Fruit fly (Drosophila melanogaster) whole organism, wandering third instar larva: ENCODE results near the gene Acph-1.

Experiments
- CG9705 ChIP-seq: fragments of 200-800 bp; sonication (Bioruptor generic); optimal IDR thresholded peaks from 2 replicates; lab custom pipeline; 2018; ENCODE audit warnings: missing biosample characterization, mild to moderate bottlenecking, missing genetic modification characterization
- Dfd ChIP-seq: fragments of >200 bp; optimal IDR thresholded peaks from 2 replicates; lab custom pipeline; 2017; ENCODE audit warnings: missing biosample characterization, missing genetic modification characterization
- Dif ChIP-seq: fragments of 200-275, 200-300 bp; sonication (Bioruptor generic); optimal IDR thresholded peaks from 2 replicates; lab custom pipeline; 2018; ENCODE audit warnings: missing biosample characterization, missing genetic modification characterization; ENCODE audit not compliant: partially characterized antibody
- GATAd ChIP-seq: sonication (Bioruptor generic); optimal IDR thresholded peaks from 2 replicates; lab custom pipeline; 2016; ENCODE audit warnings: missing biosample characterization, missing genetic modification characterization
- Hr78 ChIP-seq: fragments of >200 bp; optimal IDR thresholded peaks from 2 replicates; lab custom pipeline; 2017; ENCODE audit warnings: missing biosample characterization, missing genetic modification characterization
- Rel ChIP-seq, 2 experiments: fragments of 200-800 bp; sonication (Bioruptor generic) in 1 of 2; optimal IDR thresholded peaks; 2 replicates in 1 of 2; 3 replicates in 1 of 2; lab custom pipeline; 2016 to 2019; ENCODE audit warnings: mild to moderate bottlenecking in 2 of 2, missing biosample characterization in 2 of 2, missing genetic modification characterization in 2 of 2, moderate library complexity in 1 of 2
- dl ChIP-seq, 2 experiments: fragments of 175-275, 200-275 bp in 1 of 2; fragments of 200-275 bp in 1 of 2; sonication (Bioruptor generic); optimal IDR thresholded peaks; lab custom pipeline; 2018; ENCODE audit warnings: mild to moderate bottlenecking in 2 of 2, missing biosample characterization in 2 of 2, missing genetic modification characterization in 2 of 2, moderate library complexity in 2 of 2; ENCODE audit not compliant: partially characterized antibody in 2 of 2, insufficient read depth in 1 of 2
- dsf ChIP-seq: sonication (Bioruptor generic); optimal IDR thresholded peaks from 2 replicates; lab custom pipeline; 2016; ENCODE audit warnings: missing biosample characterization, missing genetic modification characterization, borderline replicate concordance
- fru ChIP-seq: fragments of 200-800 bp; sonication (Bioruptor generic); optimal IDR thresholded peaks from 3 replicates; lab custom pipeline; 2016; ENCODE audit warnings: missing biosample characterization, mild to moderate bottlenecking, missing genetic modification characterization
- h ChIP-seq: fragments of 200-800 bp; sonication (Bioruptor generic); optimal IDR thresholded peaks from 3 replicates; lab custom pipeline; 2016; ENCODE audit warnings: missing biosample characterization, mild to moderate bottlenecking, missing genetic modification characterization
- lola ChIP-seq: fragments of >200 bp; optimal IDR thresholded peaks from 2 replicates; lab custom pipeline; 2017; ENCODE audit warnings: missing biosample characterization, missing genetic modification characterization
- pan ChIP-seq: fragments of >200 bp; optimal IDR thresholded peaks from 2 replicates; lab custom pipeline; 2017
- psq ChIP-seq: fragments of 200-800 bp; sonication (Bioruptor generic); optimal IDR thresholded peaks from 3 replicates; lab custom pipeline; 2017; ENCODE audit warnings: missing biosample characterization, mild to moderate bottlenecking, missing genetic modification characterization, moderate library complexity
- usp ChIP-seq: fragments of >200 bp; optimal IDR thresholded peaks from 2 replicates; lab custom pipeline; 2017; ENCODE audit warnings: missing biosample characterization, missing genetic modification characterization

DNA sequence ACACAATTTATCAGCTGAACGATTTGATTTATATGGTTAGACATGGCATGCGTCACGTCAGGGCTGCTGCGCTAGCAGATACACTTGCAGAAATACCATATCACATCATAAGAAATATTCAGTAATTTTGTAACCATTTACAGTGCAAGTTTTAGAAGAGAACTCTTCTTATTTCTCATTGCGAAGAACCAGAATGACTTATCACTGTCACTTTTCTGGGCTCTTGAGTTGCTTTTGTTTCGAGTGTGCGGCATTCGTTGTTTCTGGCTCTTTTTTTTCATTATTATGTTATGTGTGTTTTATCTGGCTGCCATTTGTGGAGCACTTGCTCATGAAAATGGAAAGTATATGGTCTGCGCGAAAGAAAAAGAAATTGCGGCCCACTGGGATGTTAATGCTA is 11.2 kb downstream of the Acph-1 start:
- TF ChIP-seq psq (GFP tag; lab: Kevin White, UChicago), result no peak
- TF ChIP-seq Dfd, result no peak
- TF ChIP-seq dl (GFP tag; optimal IDR thresholded peaks at IDR 0.05; lab: Kevin White, UChicago; ENCODE audit: insufficient read depth in 1 of 2, partially characterized antibody in 2 of 2), result no peak
- TF ChIP-seq pan (lab: Kevin White, UChicago), result no peak
- no peak for TF ChIP-seq fru (GFP tag; lab: Kevin White, UChicago)
- no peak for TF ChIP-seq lola (GFP tag; lab: Kevin White, UChicago)
- TF ChIP-seq Hr78 (GFP tag; lab: Kevin White, UChicago), result no peak
- TF ChIP-seq GATAd (GFP tag; lab: Kevin White, UChicago), result no peak
- no peak for TF ChIP-seq Rel (GFP tag; optimal IDR thresholded peaks at IDR 0.05; lab: Kevin White, UChicago)
- no peak for TF ChIP-seq Rel (tag; optimal IDR thresholded peaks at IDR 0.05; lab: Kevin White, UChicago)
- TF ChIP-seq h, result peak; percentile 18
- TF ChIP-seq dsf (GFP tag; lab: Kevin White, UChicago), result no peak
- no peak for TF ChIP-seq Dif
- TF ChIP-seq usp (GFP tag; lab: Kevin White, UChicago), result no peak
- TF ChIP-seq CG9705 (GFP tag; lab: Kevin White, UChicago), result no peak
